Worm (Caenorhabditis elegans): Measurements from ENCODE around the gene F57C12.6.

DNA sequence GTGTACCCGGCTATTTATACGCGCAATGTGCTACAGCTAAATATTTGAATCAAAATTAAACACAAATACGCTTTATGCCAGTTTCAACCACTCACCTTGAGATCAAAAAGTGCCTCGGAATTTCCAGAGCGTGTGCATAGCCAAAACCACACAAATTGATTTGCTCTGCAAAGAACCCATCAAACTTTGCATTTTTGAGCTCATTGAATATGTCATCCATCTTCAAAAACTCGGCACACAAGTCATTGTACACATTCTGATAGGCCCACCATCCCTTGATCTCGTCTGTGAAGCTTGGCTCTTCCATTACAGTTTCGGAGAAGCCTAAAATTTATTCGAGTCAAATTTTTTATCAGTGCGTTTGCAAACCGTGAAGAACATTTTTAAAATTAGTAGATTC is 24.4 kb downstream of the F57C12.6 start:
- no peak for TF ChIP-seq ama-1 (optimal IDR thresholded peaks at IDR 0.05)
- no peak for TF ChIP-seq tbx-11 (GFP tag; IDR thresholded peaks at IDR 0.05)
- TF ChIP-seq ceh-36 (tag; optimal IDR thresholded peaks at IDR 0.05), result no peak
- no peak for TF ChIP-seq hnd-1 (tag; optimal IDR thresholded peaks at IDR 0.05)

Measured in whole organism, early embryonic.